Worm (Caenorhabditis elegans) whole organism, L2 larva: ENCODE measurements around the gene kqt-3.

Source experiments
- C34F6.9 ChIP-seq: fragments of 150-350 bp; optimal IDR thresholded peaks from 2 replicates; lab custom pipeline; 2014; ENCODE audit warnings: missing biosample characterization, missing genetic modification characterization
- fos-1 ChIP-seq: fragments of 150-350 bp; optimal IDR thresholded peaks from 2 replicates; lab custom pipeline; 2014; ENCODE audit warnings: missing biosample characterization, missing genetic modification characterization
- lin-39 ChIP-seq: fragments of 150-350 bp; optimal IDR thresholded peaks from 2 replicates; lab custom pipeline; 2014; ENCODE audit warnings: missing biosample characterization, missing genetic modification reagents, missing genetic modification characterization
- mdl-1 ChIP-seq, 2 experiments: fragments of 150-350 bp in 1 of 2; sonication (generic microtip) in 1 of 2; optimal IDR thresholded peaks; 2 replicates each; lab custom pipeline; 2017; ENCODE audit warnings: missing biosample characterization in 2 of 2, missing genetic modification characterization in 2 of 2
- nhr-11 ChIP-seq: fragments of 150-350 bp; optimal IDR thresholded peaks from 2 replicates; lab custom pipeline; 2014; ENCODE audit warnings: missing biosample characterization, missing genetic modification characterization
- skn-1 ChIP-seq: sonication (generic microtip); optimal IDR thresholded peaks from 2 replicates; lab custom pipeline; 2017; ENCODE audit warnings: missing biosample characterization, missing genetic modification characterization
- ztf-11 ChIP-seq: sonication (generic microtip); optimal IDR thresholded peaks from 2 replicates; lab custom pipeline; 2017; ENCODE audit warnings: missing biosample characterization, missing genetic modification characterization

DNA sequence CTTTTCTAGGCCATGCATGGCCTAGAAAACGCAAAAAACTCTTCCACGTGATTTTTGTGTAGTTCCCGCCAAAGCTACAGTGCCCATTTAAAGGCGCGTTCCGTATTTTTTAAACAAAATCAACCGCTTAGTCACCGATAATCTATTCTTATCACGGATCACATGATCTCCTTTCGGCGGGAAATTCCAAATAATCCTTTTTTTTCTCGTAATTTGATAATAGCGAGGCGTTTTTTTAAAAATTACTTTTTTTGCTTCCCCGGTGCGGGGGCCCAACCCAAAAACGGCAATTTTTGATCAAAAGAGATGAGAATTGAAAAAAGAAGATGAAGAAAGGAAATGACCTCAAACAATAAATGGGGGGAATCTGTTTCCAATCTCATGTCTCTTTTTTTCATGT lies 54.9 kb downstream of the kqt-3 start:
- TF ChIP-seq nhr-11 (tag; lab: Kevin White, UChicago) (no peak), fos-1 (tag; lab: Kevin White, UChicago) (no peak), mdl-1 (tag; optimal IDR thresholded peaks at IDR 0.05; lab: Kevin White, UChicago) (no peak), skn-1 (tag; lab: Kevin White, UChicago) (no peak), lin-39 (tag; lab: Kevin White, UChicago) (no peak), C34F6.9 (no peak), ztf-11 (tag; lab: Kevin White, UChicago) (no peak)
